Worm (Caenorhabditis elegans) whole organism, mixed stage, embryonic: Measurements from ENCODE around the gene K02G10.5.

Experiments
- bed-3 ChIP-seq: fragments of 200-800 bp; sonication (Bioruptor generic); optimal IDR thresholded peaks from 3 replicates; lab custom pipeline; 2018; ENCODE audit warnings: mild to moderate bottlenecking, missing genetic modification characterization, moderate library complexity, missing compliant biosample characterization
- blmp-1 ChIP-seq: fragments of 150-350 bp; optimal IDR thresholded peaks from 2 replicates; lab custom pipeline; 2014; ENCODE audit warnings: missing biosample characterization, missing genetic modification characterization
- elt-3 ChIP-seq: fragments of 150-350 bp; optimal IDR thresholded peaks from 2 replicates; lab custom pipeline; 2014; ENCODE audit warnings: missing biosample characterization, missing genetic modification characterization
- lsy-2 ChIP-seq: fragments of 150-350 bp; optimal IDR thresholded peaks from 2 replicates; lab custom pipeline; 2014; ENCODE audit warnings: missing biosample characterization, missing genetic modification characterization
- nhr-237 ChIP-seq: fragments of 150-350 bp; optimal IDR thresholded peaks from 2 replicates; lab custom pipeline; 2014; ENCODE audit warnings: missing biosample characterization, missing genetic modification characterization
- pha-4 ChIP-seq: fragments of 150-350 bp; optimal IDR thresholded peaks from 2 replicates; lab custom pipeline; 2018; ENCODE audit warnings: missing biosample characterization, missing genetic modification reagents, missing genetic modification characterization
- sptf-1 ChIP-seq: sonication (generic microtip); optimal IDR thresholded peaks from 2 replicates; lab custom pipeline; 2017; ENCODE audit warnings: mild to moderate bottlenecking, missing genetic modification characterization, moderate library complexity, missing compliant biosample characterization
- tbx-8 ChIP-seq: fragments of 200-800 bp; sonication (Bioruptor generic); optimal IDR thresholded peaks from 2 replicates; lab custom pipeline; 2018; ENCODE audit warnings: mild to moderate bottlenecking, missing genetic modification characterization, moderate library complexity, missing compliant biosample characterization
- unc-62 ChIP-seq: fragments of 150-350 bp; optimal IDR thresholded peaks from 2 replicates; lab custom pipeline; 2014; ENCODE audit warnings: missing biosample characterization, missing genetic modification reagents, missing genetic modification characterization

- TF ChIP-seq bed-3 (GFP tag; lab: Kevin White, UChicago) (no peak), blmp-1 (tag; lab: Kevin White, UChicago) (no peak), tbx-8 (no peak), pha-4 (tag; lab: Kevin White, UChicago) (no peak), unc-62 (GFP tag; lab: Kevin White, UChicago) (no peak), nhr-237 (no peak), sptf-1 (tag; lab: Kevin White, UChicago) (no peak), elt-3 (no peak), lsy-2 (no peak)
These were observed 36.9 kb downstream of the K02G10.5 start, which contains the start of gene ceh-1 for ce11 chrX:4654057-4654456.
